Worm (Caenorhabditis elegans): ENCODE data around the gene fbxa-80.

DNA sequence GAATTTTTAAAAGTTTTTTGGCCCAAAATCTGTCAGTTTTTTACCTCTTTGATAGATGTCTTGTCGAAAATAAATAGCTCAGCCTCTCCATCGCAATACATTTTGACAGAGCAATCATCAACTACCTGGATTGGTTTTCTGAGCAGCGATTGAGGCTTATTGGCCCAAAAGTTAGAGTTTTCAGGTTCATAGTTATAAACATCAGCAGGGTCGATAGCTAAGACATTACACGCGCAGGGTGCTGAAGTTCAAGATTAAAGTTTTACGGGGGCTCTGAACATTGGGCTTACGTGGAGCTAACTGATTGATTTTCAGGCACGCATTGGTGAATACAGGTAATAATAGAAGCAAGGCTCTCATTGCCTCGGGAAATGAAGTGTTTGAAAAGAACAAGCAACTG is 44.7 kb upstream of the fbxa-80 start, which contains the start of gene Y82E9BR.9:
- TF ChIP-seq sptf-1 (tag; optimal IDR thresholded peaks at IDR 0.05) (no peak), elt-3 (tag; optimal IDR thresholded peaks at IDR 0.05) (no peak), nhr-76 (tag; optimal IDR thresholded peaks at IDR 0.05) (no peak), tbx-8 (GFP tag; optimal IDR thresholded peaks at IDR 0.05) (no peak), elt-1 (tag; optimal IDR thresholded peaks at IDR 0.05; ENCODE audit: borderline replicate concordance, insufficient read depth) (no peak), snpc-4 (tag; optimal IDR thresholded peaks at IDR 0.05) (no peak), ztf-11 (tag; optimal IDR thresholded peaks at IDR 0.05) (no peak), ces-1 (GFP tag; optimal IDR thresholded peaks at IDR 0.05) (no peak), mep-1 (tag; optimal IDR thresholded peaks at IDR 0.05) (no peak), nhr-2 (tag; optimal IDR thresholded peaks at IDR 0.05) (no peak), nhr-12 (tag; optimal IDR thresholded peaks at IDR 0.05) (no peak), lsy-2 (tag; optimal IDR thresholded peaks at IDR 0.05) (no peak), nhr-237 (tag; optimal IDR thresholded peaks at IDR 0.05) (no peak)

Measured in whole organism, mixed stage, embryonic.